Worm (Caenorhabditis elegans) whole organism, early embryonic: ENCODE results near the gene C01G6.4.

Source experiments
- ama-1 ChIP-seq: fragments of 150-350 bp; optimal IDR thresholded peaks from 2 replicates; lab custom pipeline; 2014
- flt-1 ChIP-seq: fragments of 200-800 bp; sonication (Bioruptor generic); IDR thresholded peaks from 2 replicates; pipeline ENCODE4 v1.3.6; 2022; ENCODE audit warnings: missing genetic modification characterization, missing compliant biosample characterization
- scrt-1 ChIP-seq: fragments of 200-800 bp; sonication (Bioruptor generic); IDR thresholded peaks from 2 replicates; pipeline ENCODE4 v1.3.6; 2022; ENCODE audit warnings: missing genetic modification characterization, missing compliant biosample characterization
- tra-4 ChIP-seq: sonication (generic microtip); optimal IDR thresholded peaks from 2 replicates; lab custom pipeline; 2017; ENCODE audit warnings: missing genetic modification characterization, missing compliant biosample characterization

ce11 chrII:9279016-9279415 lies 6.2 kb upstream of the C01G6.4 start:
- TF ChIP-seq flt-1 (GFP tag; lab: Robert Waterston, UW) (no peak), ama-1 (no peak), scrt-1 (GFP tag; lab: Robert Waterston, UW) (no peak), tra-4 (tag; lab: Kevin White, UChicago) (no peak)
